Worm (Caenorhabditis elegans) whole organism, L4/young adult: ENCODE measurements around the gene eif-2Bepsilon.

Experiments used
- W03F9.2 ChIP-seq: fragments of 150-350 bp; optimal IDR thresholded peaks from 2 replicates; lab custom pipeline; 2014; ENCODE audit warnings: missing biosample characterization, missing genetic modification characterization
- dao-5 ChIP-seq: sonication (generic microtip); optimal IDR thresholded peaks from 2 replicates; lab custom pipeline; 2016; ENCODE audit warnings: missing genotype, missing genetic modification characterization, moderate library complexity, missing compliant biosample characterization
- him-1 ChIP-seq: sonication (generic microtip); optimal IDR thresholded peaks from 2 replicates; lab custom pipeline; 2016; ENCODE audit warnings: missing genotype, missing genetic modification reagents, missing genetic modification characterization, missing compliant biosample characterization

The eif-2Bepsilon gene

DNA sequence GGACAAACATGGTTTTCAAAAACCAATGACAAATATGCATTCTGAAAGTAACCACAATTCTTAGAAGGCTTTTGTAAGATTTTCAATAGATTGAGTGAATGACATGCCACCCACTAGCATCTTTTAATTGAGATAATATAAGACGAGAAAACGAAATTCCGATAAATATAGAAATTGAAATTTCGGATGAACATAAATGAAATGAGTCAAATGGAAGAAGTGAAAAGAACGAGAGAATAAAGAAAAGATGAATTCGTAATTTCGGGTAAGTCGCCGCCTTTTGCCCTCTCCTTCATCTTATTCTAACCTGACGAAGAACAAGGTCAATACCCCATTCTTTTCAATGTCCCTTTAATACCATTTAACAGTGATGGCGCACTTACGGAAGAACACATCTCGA is 19.3 kb upstream of the eif-2Bepsilon start:
- TF ChIP-seq him-1 (tag; lab: Kevin White, UChicago), result no peak
- TF ChIP-seq W03F9.2 (tag; lab: Kevin White, UChicago), result no peak

DNA sequence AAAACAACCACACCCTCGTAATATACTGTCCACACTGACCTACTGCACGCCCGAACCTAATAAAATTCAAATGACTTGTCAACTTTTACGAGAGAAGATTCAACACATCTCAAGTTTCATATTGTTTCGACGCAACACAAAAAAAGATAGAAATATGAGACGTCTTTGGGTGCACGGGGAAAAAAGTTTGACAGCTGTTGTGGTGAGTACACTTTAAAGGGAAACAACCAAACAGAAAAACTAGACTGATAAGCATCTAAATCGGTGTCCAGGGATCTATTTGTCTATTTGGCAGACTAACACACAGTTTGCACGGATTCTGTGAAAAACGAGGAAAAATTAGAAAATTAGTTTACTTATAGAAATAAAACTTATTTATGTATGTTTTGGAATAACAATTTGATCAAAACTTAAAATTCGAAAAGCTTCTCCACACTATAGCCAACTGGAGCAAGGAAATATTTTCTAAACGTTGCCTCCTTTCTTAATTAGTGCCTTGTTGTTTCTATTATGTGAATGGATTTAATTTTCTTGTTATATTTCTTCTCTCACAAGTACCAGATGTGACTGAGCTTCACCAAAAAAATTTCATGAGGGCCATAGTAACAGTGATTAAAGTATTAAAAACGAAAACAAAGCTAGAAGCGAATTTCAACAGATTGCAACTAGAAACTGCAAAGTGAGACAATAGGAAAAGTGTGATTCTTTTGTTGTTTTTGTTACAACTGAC is 17.9 kb upstream of the eif-2Bepsilon start:
- no peak for TF ChIP-seq W03F9.2 (tag; lab: Kevin White, UChicago)
- no peak for TF ChIP-seq dao-5
- no peak for TF ChIP-seq him-1 (tag; lab: Kevin White, UChicago)

DNA sequence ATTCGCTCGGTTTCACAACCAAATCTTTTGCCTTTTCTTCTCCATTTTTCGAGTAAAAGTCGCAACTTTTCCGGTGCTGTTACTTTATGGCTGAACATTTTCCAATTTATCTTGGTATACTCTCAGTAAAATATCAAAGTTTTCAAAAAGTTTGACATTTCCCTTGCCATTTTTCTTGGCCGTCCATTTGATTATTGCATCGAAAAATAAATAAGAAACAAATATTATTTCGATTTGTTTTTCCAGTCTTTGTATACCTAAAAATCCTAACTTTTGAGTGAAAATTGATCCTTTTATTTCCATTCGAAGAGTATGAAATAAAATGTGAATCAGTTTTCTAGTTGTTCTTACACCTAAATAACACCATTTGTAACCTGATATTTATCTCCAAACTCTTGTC is 15.2 kb upstream of the eif-2Bepsilon start:
- no peak for TF ChIP-seq dao-5
- no peak for TF ChIP-seq him-1 (tag; lab: Kevin White, UChicago)
- TF ChIP-seq W03F9.2 (tag; lab: Kevin White, UChicago), result no peak

DNA sequence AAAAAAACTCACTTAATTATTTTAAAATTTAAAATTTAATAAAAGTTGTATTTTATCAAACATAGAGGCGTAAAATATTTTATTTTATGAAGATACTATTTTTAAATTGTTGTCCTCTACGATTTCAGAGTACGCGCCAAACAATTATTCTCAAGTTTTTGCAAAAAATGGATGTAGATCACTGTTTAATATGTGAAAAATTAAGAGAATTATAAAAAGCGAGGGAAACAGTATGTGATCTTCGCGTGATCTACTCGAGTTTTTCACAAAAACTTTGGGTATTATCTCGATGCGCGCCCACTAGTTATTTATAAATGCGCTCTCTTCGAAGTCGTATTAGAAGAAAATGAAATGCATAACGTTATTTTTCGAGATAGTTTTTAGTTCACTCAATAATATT is 12.8 kb upstream of the eif-2Bepsilon start:
- TF ChIP-seq him-1 (tag; lab: Kevin White, UChicago) (no peak), dao-5 (no peak), W03F9.2 (tag; lab: Kevin White, UChicago) (no peak)

DNA sequence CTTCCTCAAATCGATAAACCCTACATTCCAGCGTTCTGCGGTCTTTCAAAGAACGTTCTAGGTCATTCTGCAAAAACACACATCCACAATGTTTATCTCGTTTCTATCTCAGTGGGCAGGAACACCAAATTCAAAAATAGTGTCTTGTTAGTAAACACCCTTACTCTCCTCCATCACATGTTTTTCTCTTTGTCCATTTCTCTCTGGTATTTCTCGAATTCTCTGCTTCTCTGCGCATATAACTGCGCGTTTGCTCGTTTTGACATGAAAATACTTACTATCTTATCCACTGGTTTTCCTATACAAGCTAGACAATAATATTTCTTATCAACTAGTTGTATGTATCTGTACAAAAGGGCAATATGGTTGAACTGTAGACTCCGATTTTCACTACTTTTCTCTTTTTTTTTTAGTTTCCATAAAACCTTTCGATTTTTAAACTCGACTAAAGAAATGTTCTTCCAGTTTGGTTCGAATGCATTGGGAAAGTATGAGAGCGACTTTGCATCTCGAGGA is 11.0 kb upstream of the eif-2Bepsilon start, which contains the start of gene pyr-1:
Gene pyr-1 (plus strand): TSS at position 466 of the 516 bp plus-strand sequence.
- TF ChIP-seq him-1 (tag; lab: Kevin White, UChicago) (no peak), dao-5 (no peak), W03F9.2 (tag; lab: Kevin White, UChicago) (no peak)

DNA sequence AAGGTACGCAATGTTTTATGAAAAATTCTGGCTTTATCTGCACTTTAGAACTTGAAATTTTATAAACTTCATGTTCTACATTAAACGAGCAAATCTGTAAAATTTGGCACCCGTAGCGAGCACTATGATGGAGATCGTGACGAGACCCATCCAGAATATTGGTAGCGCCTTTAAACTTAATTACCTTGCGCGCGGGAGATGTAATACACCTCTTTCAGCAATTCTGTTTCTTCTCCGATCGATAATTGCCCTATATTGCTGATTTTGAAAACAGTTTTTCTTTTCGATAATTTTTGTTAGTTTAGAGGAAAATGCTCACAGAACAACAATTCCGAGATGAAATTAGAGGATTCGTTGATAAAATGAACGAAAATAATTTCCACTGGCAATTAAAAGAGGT is 2.8 kb upstream of the eif-2Bepsilon start, which contains the start of gene atg-10:
Gene atg-10 (plus strand): TSS at position 301 of the 400 bp plus-strand sequence.
- TF ChIP-seq dao-5 (no peak), him-1 (tag; lab: Kevin White, UChicago) (no peak), W03F9.2 (tag; lab: Kevin White, UChicago) (no peak)

DNA sequence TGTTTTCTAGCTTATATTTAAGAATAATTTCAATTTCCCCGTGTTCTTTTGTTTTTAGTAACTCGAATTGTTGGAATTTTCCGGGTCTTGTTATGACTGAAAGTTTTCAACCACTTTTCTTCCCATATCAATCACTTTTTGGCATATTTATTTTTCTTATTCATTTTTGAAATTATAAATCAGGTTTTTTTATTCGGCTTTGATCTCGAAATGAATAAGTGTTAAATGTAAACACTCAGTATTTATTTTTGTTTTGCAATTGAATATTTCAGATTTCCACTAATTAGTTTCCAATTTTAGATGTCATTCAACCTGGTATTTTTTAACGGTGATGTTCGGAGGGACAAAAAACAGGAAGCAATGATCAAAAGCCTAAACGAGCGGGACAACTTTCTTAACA is 2.9 kb downstream of the eif-2Bepsilon start, which contains the start of gene etc-1:
Gene etc-1 (plus strand): TSS at position 301 of the 400 bp plus-strand sequence.
- TF ChIP-seq him-1 (tag; lab: Kevin White, UChicago), result no peak
- no peak for TF ChIP-seq W03F9.2 (tag; lab: Kevin White, UChicago)
- no peak for TF ChIP-seq dao-5

DNA sequence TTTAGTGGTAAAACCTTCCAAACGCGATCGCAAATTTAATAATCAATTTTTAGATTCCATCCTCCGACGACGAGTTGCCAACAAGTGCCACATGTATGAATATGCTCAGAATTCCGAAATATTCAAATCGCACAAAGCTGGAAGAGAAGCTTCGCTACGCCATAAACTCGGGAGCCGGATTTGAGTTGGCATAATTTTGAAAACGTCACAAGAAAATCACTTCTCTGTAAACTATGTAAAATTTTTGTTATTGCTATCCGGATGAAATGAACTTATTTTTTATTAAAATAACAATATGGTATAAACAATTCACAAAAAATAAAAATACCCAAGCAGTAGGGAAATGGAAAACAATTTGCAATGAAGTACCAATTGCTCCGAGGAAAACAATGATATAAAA is 7.2 kb downstream of the eif-2Bepsilon start:
- TF ChIP-seq W03F9.2 (tag; lab: Kevin White, UChicago) (no peak), dao-5 (no peak), him-1 (tag; lab: Kevin White, UChicago) (no peak)

DNA sequence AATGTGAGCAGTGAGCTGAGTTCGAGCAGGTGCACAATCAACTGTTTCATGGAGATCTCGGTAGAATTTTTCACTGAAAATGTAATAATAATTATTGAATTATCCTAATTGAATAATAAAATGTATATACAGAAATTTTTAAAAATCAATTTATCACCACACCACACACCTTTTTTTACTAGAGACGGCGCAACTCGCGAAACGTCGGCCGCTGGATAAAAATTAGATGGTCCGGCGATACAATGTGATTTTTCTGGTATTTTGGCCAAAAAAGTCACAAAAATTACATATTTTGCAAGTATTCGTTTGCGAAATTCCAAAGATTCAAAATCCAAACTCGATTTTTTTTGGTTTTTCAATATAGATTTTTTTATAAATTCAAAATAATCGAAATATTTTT is 9.2 kb downstream of the eif-2Bepsilon start:
- no peak for TF ChIP-seq W03F9.2 (tag; lab: Kevin White, UChicago)
- TF ChIP-seq him-1 (tag; lab: Kevin White, UChicago), result no peak
- no peak for TF ChIP-seq dao-5

DNA sequence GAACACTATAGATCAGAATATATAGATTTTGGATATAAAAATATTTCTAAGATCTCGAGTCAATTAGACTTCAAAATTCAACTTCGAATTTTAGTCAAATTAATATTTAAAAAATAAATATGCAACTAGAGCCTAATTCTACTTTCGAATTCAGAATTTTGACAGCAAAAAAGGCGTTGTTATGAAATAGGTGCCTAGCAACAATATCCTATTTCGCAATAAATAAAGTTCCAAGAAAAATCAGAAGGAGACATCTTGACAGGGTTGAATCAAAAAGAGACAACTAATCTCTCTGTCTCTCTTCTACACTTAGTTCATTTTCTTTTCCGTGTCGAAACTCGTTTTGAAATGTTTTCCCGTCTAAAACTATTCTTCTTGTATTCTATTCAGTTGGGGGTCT is 13.7 kb downstream of the eif-2Bepsilon start:
- no peak for TF ChIP-seq dao-5
- no peak for TF ChIP-seq him-1 (tag; lab: Kevin White, UChicago)
- TF ChIP-seq W03F9.2 (tag; lab: Kevin White, UChicago), result no peak

DNA sequence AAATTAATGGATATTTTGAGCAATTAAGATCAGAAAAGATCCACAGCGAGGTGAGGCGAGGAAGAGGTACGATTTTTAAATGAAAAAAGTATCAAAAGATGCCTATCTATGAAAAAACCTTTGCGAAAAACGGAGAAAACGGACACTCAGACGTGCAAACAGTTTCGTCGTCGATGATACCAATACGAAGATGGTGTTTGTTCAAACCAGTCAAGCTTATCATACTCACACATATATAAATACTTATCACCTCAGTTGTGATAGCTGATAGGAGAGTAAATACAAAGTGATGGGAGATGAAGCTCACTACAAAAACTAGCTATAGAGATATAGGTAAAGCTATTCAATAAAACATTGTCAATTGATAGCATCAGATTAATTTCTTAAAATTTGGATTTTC is 18.1 kb downstream of the eif-2Bepsilon start:
- TF ChIP-seq dao-5, result no peak
- TF ChIP-seq him-1 (tag; lab: Kevin White, UChicago), result no peak
- no peak for TF ChIP-seq W03F9.2 (tag; lab: Kevin White, UChicago)

DNA sequence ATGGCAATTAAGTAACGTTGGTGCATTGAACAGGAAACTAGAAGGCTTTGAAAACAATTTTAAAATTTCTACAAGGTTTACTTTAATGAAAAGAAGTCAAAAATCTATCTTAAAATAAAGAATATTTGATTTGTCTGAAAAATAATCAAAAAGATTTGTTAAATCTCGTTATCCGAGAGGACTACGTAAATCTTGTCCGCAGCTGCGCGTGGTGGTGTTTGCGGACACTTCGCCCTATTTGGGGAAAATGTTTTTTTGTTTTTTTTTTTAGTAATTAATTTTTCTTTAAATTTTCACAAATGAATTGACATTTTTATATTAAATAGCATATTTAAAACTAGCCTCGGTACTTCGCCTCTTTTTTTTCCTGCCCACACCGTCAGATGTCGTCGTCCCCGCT is 22.3 kb downstream of the eif-2Bepsilon start:
- TF ChIP-seq dao-5 (no peak), him-1 (tag; lab: Kevin White, UChicago) (peak; percentile 2), W03F9.2 (tag; lab: Kevin White, UChicago) (peak; percentile 72)

DNA sequence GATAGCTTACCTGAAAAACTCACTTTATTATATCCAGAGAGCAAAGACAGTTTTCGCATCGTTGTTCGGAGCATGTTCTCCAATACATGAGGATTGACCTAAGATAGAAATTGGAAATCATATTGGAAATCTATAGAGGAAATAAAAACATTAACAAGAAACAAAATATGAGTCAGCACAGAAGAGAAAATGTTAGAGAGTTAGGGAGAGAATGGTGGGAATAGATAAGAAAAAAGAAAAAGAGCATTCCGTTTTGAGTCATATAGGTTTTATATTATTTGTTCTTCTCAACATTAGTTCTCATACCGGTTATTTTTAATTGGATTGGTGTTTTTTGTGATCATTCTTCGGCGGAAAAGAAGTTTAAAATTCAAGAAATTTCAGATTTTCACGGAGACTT is 23.2 kb downstream of the eif-2Bepsilon start, which contains the start of gene hgap-2:
Gene hgap-2 (minus strand): TSS at position 101 of the 400 bp plus-strand sequence.
- TF ChIP-seq him-1 (tag; lab: Kevin White, UChicago) (no peak), W03F9.2 (tag; lab: Kevin White, UChicago) (no peak), dao-5 (no peak)

DNA sequence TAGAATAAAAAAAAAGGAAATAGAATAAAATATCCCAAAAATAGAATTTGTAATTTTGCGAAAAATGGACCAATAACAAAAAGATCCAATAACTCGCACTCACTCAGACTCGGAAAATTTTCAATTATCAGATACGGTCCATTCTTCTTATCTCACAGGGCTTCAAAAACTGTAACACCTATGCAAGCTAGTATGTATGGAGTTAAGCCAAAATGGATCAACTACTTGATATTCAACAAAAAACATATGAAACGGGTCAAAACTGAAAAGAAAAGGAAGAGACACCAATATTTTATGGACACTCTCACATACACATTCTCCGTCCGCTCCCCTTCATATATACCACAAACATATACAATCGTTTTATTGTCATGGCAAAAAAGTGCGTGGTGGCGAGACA is 24.0 kb downstream of the eif-2Bepsilon start, which contains the start of gene C34C6.9:
Gene C34C6.9 (plus strand): TSS at position 301 of the 400 bp plus-strand sequence.
- TF ChIP-seq him-1 (tag; lab: Kevin White, UChicago), result no peak
- no peak for TF ChIP-seq W03F9.2 (tag; lab: Kevin White, UChicago)
- TF ChIP-seq dao-5, result no peak
